Fruit fly (Drosophila melanogaster) ovary, adult (tissue): Measurements from ENCODE around the gene CG42762.

ENCODE experiments used
- CG17801 ChIP-seq: fragments of 200-800 bp; optimal IDR thresholded peaks from 2 replicates; lab custom pipeline; 2019; ENCODE audit warnings: missing biosample characterization, mild to moderate bottlenecking, missing genetic modification characterization, moderate library complexity; ENCODE audit not compliant: partially characterized antibody

The CG42762 gene

dm6 chr2L:8143947-8144346, at the start of gene CG42762:
Gene CG42762 (minus strand): TSS chr2L:8144047.
- TF ChIP-seq CG17801, result no peak

- no peak for TF ChIP-seq CG17801
Measured at dm6 chr2L:8190681-8191080, 46.8 kb upstream of the CG42762 start, which contains the start of gene CG34134. Gene CG34134 (minus strand): TSS chr2L:8190781.

dm6 chr2L:8185008-8185407, 41.2 kb upstream of the CG42762 start:
- no peak for TF ChIP-seq CG17801

DNA sequence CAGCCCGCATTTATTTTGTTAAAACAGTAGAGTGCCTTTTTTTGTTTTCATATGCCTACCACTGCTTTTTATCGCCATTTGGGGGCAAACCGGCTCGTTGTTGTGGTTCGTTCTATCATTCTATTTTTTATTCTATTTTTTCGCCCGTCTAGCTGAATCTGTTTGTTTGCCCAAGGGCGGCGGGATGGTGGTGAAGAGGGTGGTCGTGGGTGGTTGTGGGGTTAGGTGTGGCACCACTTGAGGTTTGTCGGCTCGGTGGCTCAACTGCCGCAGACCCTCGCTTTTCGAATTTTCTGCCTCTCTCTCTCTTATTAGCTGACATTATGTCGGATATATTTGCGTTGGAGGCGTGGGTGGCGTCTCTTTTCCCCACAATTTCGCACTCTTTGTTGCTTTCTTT, 27.7 kb upstream of the CG42762 start:
- no peak for TF ChIP-seq CG17801

- TF ChIP-seq CG17801, result no peak
Measured at dm6 chr2L:8170600-8171182, 26.8 kb upstream of the CG42762 start.

- no peak for TF ChIP-seq CG17801
Measured at dm6 chr2L:8168075-8168474, 24.2 kb upstream of the CG42762 start.

- no peak for TF ChIP-seq CG17801
Measured at dm6 chr2L:8165800-8166576, 22.1 kb upstream of the CG42762 start.

dm6 chr2L:8164219-8164618, 20.4 kb upstream of the CG42762 start:
- no peak for TF ChIP-seq CG17801

DNA sequence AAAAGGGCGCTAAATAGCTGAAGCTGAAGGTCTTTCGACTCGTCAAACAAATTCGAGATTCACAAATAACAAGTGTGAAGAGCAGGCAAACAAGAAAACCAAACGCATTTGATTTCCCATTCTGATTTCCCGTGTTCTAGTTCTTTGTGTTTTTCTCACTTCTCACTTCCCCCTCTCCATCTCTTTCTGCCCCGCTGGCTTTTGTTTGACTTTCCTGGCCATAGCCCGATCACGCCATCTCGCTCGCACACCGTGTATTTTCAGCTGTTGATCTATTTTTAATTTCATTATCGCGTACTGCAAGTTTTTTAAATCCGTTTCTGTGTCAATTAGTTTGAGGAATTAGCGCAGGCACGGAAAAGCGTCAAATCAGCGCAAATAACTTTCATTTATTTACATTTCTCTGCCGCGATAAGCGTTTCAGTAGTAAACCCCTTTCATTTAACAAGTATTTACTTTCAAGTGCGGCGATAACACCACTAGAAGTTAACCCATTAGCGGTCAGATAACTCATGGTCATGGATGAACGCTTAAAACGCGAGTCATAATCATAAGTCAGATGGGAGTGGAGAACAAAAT, 19.8 kb upstream of the CG42762 start:
- TF ChIP-seq CG17801, result peak; percentile 11

DNA sequence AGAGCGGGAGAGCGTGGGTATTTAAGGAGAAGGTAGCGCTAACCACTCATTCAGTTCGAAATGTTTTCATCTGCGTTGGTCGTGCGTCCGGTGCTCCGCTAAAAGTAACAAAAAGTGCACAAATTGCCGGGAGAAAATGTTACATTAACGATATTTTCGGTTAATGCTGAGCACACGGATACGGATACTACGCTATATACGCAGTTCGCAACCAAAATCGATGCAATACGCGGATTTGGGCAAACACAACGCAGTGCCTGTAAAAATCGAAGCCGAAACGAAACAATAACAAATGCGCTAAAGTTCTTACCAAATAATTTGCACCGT, 19.1 kb upstream of the CG42762 start, which contains the start of gene Piezo:
Gene Piezo, plus strand, starts transcription at position 49 of the 327 bp plus-strand sequence.
- no peak for TF ChIP-seq CG17801

- TF ChIP-seq CG17801, result peak; percentile 99
Measured at dm6 chr2L:8162307-8163024, 18.6 kb upstream of the CG42762 start, which contains the start of gene Acbp1. Gene Acbp1 (minus strand): TSS chr2L:8162452.

dm6 chr2L:8161994-8162306, 18.1 kb upstream of the CG42762 start:
- TF ChIP-seq CG17801, result no peak

DNA sequence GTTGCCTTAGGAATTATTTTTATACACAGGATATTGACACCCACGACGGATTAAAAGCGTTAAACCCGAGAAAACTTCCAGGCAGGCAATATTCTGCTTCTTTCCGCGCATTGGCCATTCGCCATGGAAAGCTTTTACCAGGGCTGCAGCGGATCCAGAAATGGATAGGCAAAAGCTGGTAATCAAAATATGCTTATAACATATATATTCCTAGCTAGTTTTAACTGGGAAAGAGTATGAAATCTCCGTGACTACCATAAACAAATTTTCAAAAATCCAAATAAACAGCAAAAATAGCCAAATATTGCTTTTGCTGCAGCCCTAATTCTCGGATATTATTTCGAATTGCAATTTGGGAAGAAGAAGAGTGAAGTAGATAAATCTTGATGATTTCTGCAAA, 15.7 kb upstream of the CG42762 start, which contains the start of the genes PAPLA1 and Rbsn-5:
Gene PAPLA1, minus strand, starts transcription at position 141 of the 400 bp plus-strand sequence.
Gene Rbsn-5, plus strand, starts transcription at position 335 of the 400 bp plus-strand sequence.
- TF ChIP-seq CG17801, result peak; percentile 92

DNA sequence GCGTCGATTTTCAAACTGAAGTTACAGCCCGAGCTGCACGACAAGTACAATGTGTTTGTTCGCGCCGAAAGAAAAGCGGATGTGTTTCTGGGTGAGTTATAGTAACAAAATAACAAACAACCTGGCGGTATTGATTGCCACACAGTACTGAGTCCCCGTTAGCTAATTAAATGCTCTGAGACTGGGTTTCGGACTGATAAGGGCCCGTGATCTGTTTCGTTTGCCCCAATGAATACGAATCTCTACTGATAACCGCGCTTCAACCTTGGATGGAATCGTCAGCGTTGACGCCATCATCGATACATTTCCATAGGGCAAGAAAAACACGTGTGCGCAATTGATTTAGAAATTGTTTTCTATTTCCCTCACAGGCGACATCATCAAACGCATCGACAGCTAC, 13.3 kb upstream of the CG42762 start:
- no peak for TF ChIP-seq CG17801

dm6 chr2L:8156682-8157081, 12.8 kb upstream of the CG42762 start:
- TF ChIP-seq CG17801, result peak; percentile 65

DNA sequence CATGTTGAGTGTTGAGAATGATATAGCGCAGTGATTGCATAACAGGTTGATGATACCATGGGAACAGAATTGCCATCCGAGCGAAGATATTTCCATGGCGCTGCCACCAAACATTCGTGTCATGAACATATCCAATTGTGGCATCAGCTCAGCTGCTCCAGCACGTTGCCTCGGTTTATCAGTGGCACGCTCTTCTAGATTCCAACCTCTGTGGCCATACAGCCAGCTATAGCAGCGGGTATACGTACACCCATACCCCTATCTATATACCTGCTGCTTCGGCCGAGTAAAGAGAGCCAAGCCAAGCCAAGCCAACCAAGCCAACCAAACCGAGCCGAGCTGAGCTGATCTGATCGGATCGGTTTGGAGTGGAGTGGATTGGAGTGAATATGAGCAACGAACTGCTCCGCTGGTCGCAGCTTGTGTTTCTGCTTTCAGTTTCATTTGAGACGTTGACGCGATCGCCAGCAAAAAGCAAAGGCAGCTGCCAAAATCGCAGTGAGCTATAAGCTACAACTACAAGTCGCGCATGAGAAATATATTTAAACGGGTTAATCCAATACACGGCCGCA, 4.8 kb upstream of the CG42762 start:
- TF ChIP-seq CG17801, result no peak
